Fruit fly (Drosophila melanogaster) whole organism, embryonic: Measurements from ENCODE around the gene CG12519.

ENCODE experiments used
- CG4617 ChIP-seq: fragments of 200-800 bp; sonication (Bioruptor generic); optimal IDR thresholded peaks from 3 replicates; lab custom pipeline; 2016; ENCODE audit warnings: missing biosample characterization, missing genetic modification characterization, borderline replicate concordance
- CG7271 ChIP-seq: fragments of 200-800 bp; sonication (Bioruptor generic); optimal IDR thresholded peaks from 2 replicates; lab custom pipeline; 2018; ENCODE audit warnings: missing biosample characterization, mild to moderate bottlenecking, missing genetic modification characterization, moderate library complexity
- CG9797 ChIP-seq: fragments of 200-800 bp; sonication (Bioruptor generic); optimal IDR thresholded peaks from 3 replicates; lab custom pipeline; 2018; ENCODE audit warnings: missing biosample characterization, mild to moderate bottlenecking, missing genetic modification characterization
- Ets97D ChIP-seq: fragments of 200-800 bp; sonication (Bioruptor generic); optimal IDR thresholded peaks from 3 replicates; lab custom pipeline; 2016; ENCODE audit warnings: missing biosample characterization, missing genetic modification characterization
- Hey ChIP-seq: fragments of 200-800 bp; sonication (Bioruptor generic); optimal IDR thresholded peaks from 3 replicates; lab custom pipeline; 2018; ENCODE audit warnings: missing biosample characterization, mild to moderate bottlenecking, missing genetic modification characterization
- Sox100B ChIP-seq: fragments of 200-800 bp; sonication (Bioruptor generic); optimal IDR thresholded peaks from 3 replicates; lab custom pipeline; 2018; ENCODE audit warnings: missing biosample characterization, mild to moderate bottlenecking, missing genetic modification characterization
- dysf ChIP-seq: fragments of 200-800 bp; sonication (Bioruptor generic); IDR thresholded peaks from 3 replicates; pipeline ENCODE4 v1.3.6; 2022; ENCODE audit warnings: missing biosample characterization, missing genetic modification characterization
- psq ChIP-seq: fragments of 200-800 bp; sonication (Bioruptor generic); optimal IDR thresholded peaks from 2 replicates; lab custom pipeline; 2017; ENCODE audit warnings: missing biosample characterization, missing genetic modification characterization
- pum ChIP-seq: fragments of 200-800 bp; sonication (Bioruptor generic); optimal IDR thresholded peaks from 2 replicates; lab custom pipeline; 2016; ENCODE audit warnings: missing biosample characterization, missing genetic modification characterization
- pzg ChIP-seq: fragments of 200-800 bp; sonication (Bioruptor generic); optimal IDR thresholded peaks from 3 replicates; lab custom pipeline; 2018; ENCODE audit warnings: missing biosample characterization, mild to moderate bottlenecking, missing genetic modification characterization, moderate library complexity
- tio ChIP-seq: fragments of 200-800 bp; sonication (Bioruptor generic); optimal IDR thresholded peaks from 2 replicates; lab custom pipeline; 2017; ENCODE audit warnings: missing biosample characterization, missing genetic modification characterization, inconsistent platforms

- TF ChIP-seq dysf (no peak), Ets97D (GFP tag; lab: Kevin White, UChicago) (no peak), Hey (tag; lab: Kevin White, UChicago) (no peak), pzg (GFP tag; lab: Kevin White, UChicago) (no peak), CG7271 (no peak), Sox100B (no peak), CG9797 (GFP tag; lab: Kevin White, UChicago) (no peak), CG4617 (GFP tag; lab: Kevin White, UChicago) (no peak), psq (GFP tag; lab: Kevin White, UChicago) (no peak), pum (GFP tag; lab: Kevin White, UChicago) (no peak), tio (GFP tag; lab: Kevin White, UChicago) (no peak)
Observed at dm6 chr3L:19495991-19496588, 23.8 kb downstream of the CG12519 start.
